Fruit fly (Drosophila melanogaster): ENCODE data around the gene CG14711.

DNA sequence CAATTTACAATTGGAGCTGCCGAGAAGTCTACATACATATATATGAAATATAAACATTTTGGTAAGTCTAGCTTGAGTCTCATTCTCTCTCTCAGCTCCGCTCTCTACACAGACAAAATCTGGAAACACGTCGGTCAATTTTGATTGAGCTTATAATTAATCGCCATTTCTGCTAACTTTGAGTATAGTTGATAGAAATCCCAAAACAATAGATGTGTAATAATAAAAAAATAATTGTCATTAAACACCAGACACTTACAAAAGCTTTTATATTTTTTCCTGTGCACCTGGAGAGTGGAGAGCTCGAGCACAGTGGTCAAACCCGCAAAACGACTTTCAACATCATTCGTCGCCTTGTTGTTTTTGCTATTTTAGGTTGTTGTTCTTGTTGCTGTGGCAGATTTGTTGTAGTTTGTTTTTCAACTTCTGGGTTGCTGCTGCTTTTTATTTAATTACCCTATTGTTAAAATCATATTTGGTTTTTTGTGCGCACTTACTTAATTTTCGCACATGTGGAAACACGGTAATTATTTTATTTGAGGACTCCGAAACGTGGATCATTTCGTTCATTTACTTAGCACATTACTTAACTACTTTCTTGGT, 33.6 kb downstream of the CG14711 start:
- no peak for TF ChIP-seq EcR (GFP tag; optimal IDR thresholded peaks at IDR 0.05)
- TF ChIP-seq CG8478 (optimal IDR thresholded peaks at IDR 0.05): no peak
- TF ChIP-seq pan (optimal IDR thresholded peaks at IDR 0.05): no peak
- TF ChIP-seq psq (optimal IDR thresholded peaks at IDR 0.05): no peak

All from whole organism.